Fruit fly (Drosophila melanogaster) whole organism, prepupa: ENCODE measurements around the gene CAH5.
A peak's percentile ranks its signal among the peaks of the same experiment; 100 is the strongest.

ENCODE experiments used
- Blimp-1 ChIP-seq: fragments of 200-800 bp; sonication (Bioruptor generic); optimal IDR thresholded peaks from 3 replicates; lab custom pipeline; 2017; ENCODE audit warnings: missing biosample characterization, missing genetic modification characterization, mild to moderate bottlenecking, moderate library complexity, missing genetic modification reagents
- CG10631 ChIP-seq: fragments of 200-800 bp; sonication (Bioruptor generic); optimal IDR thresholded peaks from 2 replicates; lab custom pipeline; 2016; ENCODE audit warnings: missing biosample characterization, missing genetic modification characterization
- CG10669 ChIP-seq: fragments of 200-800 bp; sonication (Bioruptor generic); optimal IDR thresholded peaks from 3 replicates; lab custom pipeline; 2018; ENCODE audit warnings: missing biosample characterization, mild to moderate bottlenecking, missing genetic modification characterization, moderate library complexity
- CG11294 ChIP-seq: fragments of 200-800 bp; sonication (Bioruptor generic); IDR thresholded peaks from 2 replicates; pipeline ENCODE4 v1.3.6; 2022; ENCODE audit warnings: missing biosample characterization, missing genetic modification characterization
- CG11762 ChIP-seq: fragments of 200-800 bp; sonication (Bioruptor generic); optimal IDR thresholded peaks from 3 replicates; lab custom pipeline; 2016; ENCODE audit warnings: missing biosample characterization, missing genetic modification characterization; ENCODE audit not compliant: insufficient read depth
- CG11902 ChIP-seq: fragments of 200-800 bp; sonication (Bioruptor generic); optimal IDR thresholded peaks from 3 replicates; lab custom pipeline; 2016; ENCODE audit warnings: missing biosample characterization, missing genetic modification characterization
- CG15336 ChIP-seq: fragments of 200-800 bp; sonication (Bioruptor generic); IDR thresholded peaks from 2 replicates; pipeline ENCODE4 v1.3.6; 2022; ENCODE audit warnings: missing biosample characterization, missing genetic modification characterization
- CG16779 ChIP-seq: fragments of 200-800 bp; sonication (Bioruptor generic); optimal IDR thresholded peaks from 3 replicates; lab custom pipeline; 2017; ENCODE audit warnings: missing biosample characterization, mild to moderate bottlenecking, missing genetic modification characterization
- CG3032 ChIP-seq: fragments of 200-800 bp; optimal IDR thresholded peaks from 2 replicates; lab custom pipeline; 2019; ENCODE audit warnings: missing biosample characterization, mild to moderate bottlenecking, missing genetic modification characterization, moderate library complexity
- CG31627 ChIP-seq: fragments of 200-800 bp; sonication (Bioruptor generic); optimal IDR thresholded peaks from 3 replicates; lab custom pipeline; 2016; ENCODE audit warnings: missing biosample characterization, missing genetic modification characterization
- CG32006 ChIP-seq: fragments of 200-800 bp; sonication (Bioruptor generic); optimal IDR thresholded peaks from 3 replicates; lab custom pipeline; 2017; ENCODE audit warnings: missing biosample characterization, mild to moderate bottlenecking, missing genetic modification characterization
- CG34406 ChIP-seq: fragments of 200-800 bp; sonication (Bioruptor generic); optimal IDR thresholded peaks from 3 replicates; lab custom pipeline; 2016; ENCODE audit warnings: missing biosample characterization, missing genetic modification characterization
- CG3919 ChIP-seq: fragments of 200-800 bp; sonication (Bioruptor generic); optimal IDR thresholded peaks from 3 replicates; lab custom pipeline; 2016; ENCODE audit warnings: missing biosample characterization, missing genetic modification characterization
- CG4318 ChIP-seq: fragments of 200-800 bp; sonication (Bioruptor generic); optimal IDR thresholded peaks from 3 replicates; lab custom pipeline; 2017; ENCODE audit warnings: missing biosample characterization, mild to moderate bottlenecking, missing genetic modification characterization
- CG6163 ChIP-seq: fragments of 200-800 bp; sonication (Bioruptor generic); IDR thresholded peaks from 3 replicates; pipeline ENCODE4 v1.3.6; 2022; ENCODE audit warnings: missing biosample characterization, missing genetic modification characterization
- CG6276 ChIP-seq: fragments of 200-800 bp; sonication (Bioruptor generic); optimal IDR thresholded peaks from 2 replicates; lab custom pipeline; 2017; ENCODE audit warnings: missing biosample characterization, mild to moderate bottlenecking, missing genetic modification characterization
- CG6792 ChIP-seq: fragments of 200-800 bp; sonication (Bioruptor generic); optimal IDR thresholded peaks from 3 replicates; lab custom pipeline; 2016; ENCODE audit warnings: missing biosample characterization, missing genetic modification characterization
- CG6854 ChIP-seq: fragments of 200-800 bp; sonication (Bioruptor generic); optimal IDR thresholded peaks from 2 replicates; lab custom pipeline; 2017; ENCODE audit warnings: missing biosample characterization, mild to moderate bottlenecking, missing genetic modification characterization
- CG8119 ChIP-seq: fragments of 200-800 bp; sonication (Bioruptor generic); IDR thresholded peaks from 3 replicates; pipeline ENCODE4 v1.3.6; 2022; ENCODE audit warnings: missing biosample characterization, missing genetic modification characterization
- CG8632 ChIP-seq: fragments of 200-800 bp; sonication (Bioruptor generic); optimal IDR thresholded peaks from 3 replicates; lab custom pipeline; 2016; ENCODE audit warnings: missing biosample characterization, missing genetic modification characterization
- Eip78C ChIP-seq: fragments of 200-800 bp; sonication (Bioruptor generic); peaks from one replicate; lab custom pipeline; 2016; ENCODE audit warnings: missing biosample characterization, missing genetic modification characterization
- Eip93F ChIP-seq: fragments of 200-800 bp; sonication (Bioruptor generic); optimal IDR thresholded peaks from 2 replicates; lab custom pipeline; 2016; ENCODE audit warnings: missing biosample characterization, mild to moderate bottlenecking, missing genetic modification characterization
- Ets21C ChIP-seq: fragments of 200-800 bp; sonication (Bioruptor generic); optimal IDR thresholded peaks from 3 replicates; lab custom pipeline; 2016; ENCODE audit warnings: missing biosample characterization, missing genetic modification characterization
- Ets96B ChIP-seq: fragments of 200-800 bp; optimal IDR thresholded peaks from 2 replicates; lab custom pipeline; 2019; ENCODE audit warnings: missing biosample characterization, mild to moderate bottlenecking, missing genetic modification characterization, moderate library complexity
- Gug ChIP-seq: fragments of 200-800 bp; sonication (Bioruptor generic); IDR thresholded peaks from 2 replicates; pipeline ENCODE4 v1.3.6; 2022; ENCODE audit warnings: missing biosample characterization, missing genetic modification characterization
- Hr4 ChIP-seq: fragments of 200-800 bp; sonication (Bioruptor generic); optimal IDR thresholded peaks from 3 replicates; lab custom pipeline; 2016; ENCODE audit warnings: missing biosample characterization, missing genetic modification characterization
- Lpt ChIP-seq: fragments of 200-800 bp; sonication (Bioruptor generic); optimal IDR thresholded peaks from 3 replicates; lab custom pipeline; 2016; ENCODE audit warnings: missing biosample characterization, missing genetic modification characterization
- Met ChIP-seq: fragments of 200-800 bp; sonication (Bioruptor generic); optimal IDR thresholded peaks from 3 replicates; lab custom pipeline; 2016; ENCODE audit warnings: missing biosample characterization, missing genetic modification characterization
- OdsH ChIP-seq: fragments of 200-800 bp; sonication (Bioruptor generic); optimal IDR thresholded peaks from 3 replicates; lab custom pipeline; 2016; ENCODE audit warnings: missing biosample characterization, missing genetic modification characterization
- Smox ChIP-seq: fragments of 200-800 bp; sonication (Bioruptor generic); optimal IDR thresholded peaks from 3 replicates; lab custom pipeline; 2016; ENCODE audit warnings: missing biosample characterization, missing genetic modification characterization
- Sox102F ChIP-seq: fragments of 200-800 bp; sonication (Bioruptor generic); optimal IDR thresholded peaks from 2 replicates; lab custom pipeline; 2016; ENCODE audit warnings: missing biosample characterization, mild to moderate bottlenecking, missing genetic modification characterization
- Sox14 ChIP-seq: fragments of 200-800 bp; sonication (Bioruptor generic); optimal IDR thresholded peaks from 3 replicates; lab custom pipeline; 2016; ENCODE audit warnings: missing biosample characterization, missing genetic modification characterization
- Sox15 ChIP-seq: fragments of 200-800 bp; sonication (Bioruptor generic); optimal IDR thresholded peaks from 3 replicates; lab custom pipeline; 2016; ENCODE audit warnings: missing biosample characterization, missing genetic modification characterization
- achi ChIP-seq: fragments of 200-800 bp; sonication (Bioruptor generic); optimal IDR thresholded peaks from 3 replicates; lab custom pipeline; 2016; ENCODE audit warnings: missing biosample characterization, missing genetic modification characterization
- acj6 ChIP-seq: fragments of 200-800 bp; sonication (Bioruptor generic); optimal IDR thresholded peaks from 3 replicates; lab custom pipeline; 2016; ENCODE audit warnings: missing biosample characterization, missing genetic modification characterization
- cyc ChIP-seq: fragments of 200-800 bp; sonication (Bioruptor generic); optimal IDR thresholded peaks from 3 replicates; lab custom pipeline; 2016; ENCODE audit warnings: missing biosample characterization, missing genetic modification characterization
- dac ChIP-seq: fragments of 200-800 bp; sonication (Bioruptor generic); optimal IDR thresholded peaks from 2 replicates; lab custom pipeline; 2017; ENCODE audit warnings: missing biosample characterization, mild to moderate bottlenecking, missing genetic modification characterization
- dsx ChIP-seq: fragments of 200-800 bp; optimal IDR thresholded peaks from 3 replicates; lab custom pipeline; 2019; ENCODE audit warnings: missing biosample characterization, mild to moderate bottlenecking, missing genetic modification characterization, moderate library complexity; ENCODE audit not compliant: poor library complexity, severe bottlenecking
- eg ChIP-seq: fragments of 200-800 bp; sonication (Bioruptor generic); IDR thresholded peaks from 3 replicates; pipeline ENCODE4 v1.3.6; 2022; ENCODE audit warnings: missing biosample characterization, missing genetic modification characterization
- esn ChIP-seq: fragments of 200-800 bp; sonication (Bioruptor generic); optimal IDR thresholded peaks from 2 replicates; lab custom pipeline; 2016; ENCODE audit warnings: missing biosample characterization, mild to moderate bottlenecking, missing genetic modification characterization, moderate library complexity
- fd59A ChIP-seq: fragments of 200-800 bp; sonication (Bioruptor generic); optimal IDR thresholded peaks from 2 replicates; lab custom pipeline; 2017; ENCODE audit warnings: missing biosample characterization, mild to moderate bottlenecking, missing genetic modification characterization, missing genetic modification reagents
- fd85E ChIP-seq: fragments of 200-800 bp; sonication (Bioruptor generic); optimal IDR thresholded peaks from 3 replicates; lab custom pipeline; 2016; ENCODE audit warnings: missing biosample characterization, missing genetic modification characterization
- fkh ChIP-seq: fragments of 200-800 bp; sonication (Bioruptor generic); optimal IDR thresholded peaks from 3 replicates; lab custom pipeline; 2017; ENCODE audit warnings: missing biosample characterization, mild to moderate bottlenecking, missing genetic modification characterization, moderate library complexity
- lz ChIP-seq: fragments of 200-800 bp; sonication (Bioruptor generic); optimal IDR thresholded peaks from 3 replicates; lab custom pipeline; 2016; ENCODE audit warnings: missing biosample characterization, missing genetic modification characterization
- net ChIP-seq: fragments of 200-800 bp; sonication (Bioruptor generic); optimal IDR thresholded peaks from 3 replicates; lab custom pipeline; 2016; ENCODE audit warnings: missing biosample characterization, missing genetic modification characterization
- salr ChIP-seq, 2 experiments: fragments of 200-800 bp; sonication (Bioruptor generic); optimal IDR thresholded peaks; 3 replicates each; lab custom pipeline; 2016 to 2018; ENCODE audit warnings: missing biosample characterization in 2 of 2, missing genetic modification characterization in 2 of 2, mild to moderate bottlenecking in 1 of 2
- spab ChIP-seq: fragments of 200-800 bp; sonication (Bioruptor generic); optimal IDR thresholded peaks from 2 replicates; lab custom pipeline; 2017; ENCODE audit warnings: missing biosample characterization, mild to moderate bottlenecking, missing genetic modification characterization, missing genetic modification reagents
- ss ChIP-seq, 2 experiments: fragments of 200-800 bp; sonication (Bioruptor generic); optimal IDR thresholded peaks; 2 replicates in 1 of 2; 3 replicates in 1 of 2; lab custom pipeline; 2017 to 2018; ENCODE audit warnings: mild to moderate bottlenecking in 2 of 2, missing biosample characterization in 2 of 2, missing genetic modification characterization in 2 of 2, moderate library complexity in 1 of 2
- svp ChIP-seq: fragments of 200-800 bp; sonication (Bioruptor generic); peaks from one replicate; lab custom pipeline; 2016; ENCODE audit warnings: missing biosample characterization, missing genetic modification characterization
- topi ChIP-seq: fragments of 200-800 bp; sonication (Bioruptor generic); optimal IDR thresholded peaks from 3 replicates; lab custom pipeline; 2016; ENCODE audit warnings: missing biosample characterization, missing genetic modification characterization
- vri ChIP-seq: fragments of 200-800 bp; sonication (Bioruptor generic); optimal IDR thresholded peaks from 3 replicates; lab custom pipeline; 2016; ENCODE audit warnings: missing biosample characterization, mild to moderate bottlenecking, missing genetic modification characterization

The CAH5 gene

dm6 chr3R:31225043-31225681, 37.2 kb upstream of the CAH5 start:
- TF ChIP-seq CG32006 (GFP tag; lab: Kevin White, UChicago): no peak
- peak; percentile 39 for TF ChIP-seq CG6854 (GFP tag; lab: Kevin White, UChicago)
- TF ChIP-seq CG8119 (GFP tag; lab: Robert Waterston, UW): peak; percentile 67; the same call in 2 of the 3 replicates
- TF ChIP-seq CG15336: peak; percentile 70
- no peak for TF ChIP-seq dac
- peak; percentile 89 for TF ChIP-seq Eip78C
- no peak for TF ChIP-seq Ets96B (tag; lab: Kevin White, UChicago)
- peak; percentile 28 for TF ChIP-seq CG11902
- TF ChIP-seq Ets21C (GFP tag; lab: Kevin White, UChicago): peak; percentile 58
- TF ChIP-seq CG3032 (tag; lab: Kevin White, UChicago): no peak
- TF ChIP-seq CG3919: no peak
- TF ChIP-seq fkh (GFP tag; lab: Kevin White, UChicago): no peak
- peak; percentile 55 for TF ChIP-seq acj6 (GFP tag; lab: Kevin White, UChicago)
- TF ChIP-seq Met (GFP tag; lab: Kevin White, UChicago): peak; percentile 85
- peak; percentile 50 for TF ChIP-seq Sox15 (GFP tag; lab: Kevin White, UChicago)
- peak; percentile 94 for TF ChIP-seq vri
- no peak for TF ChIP-seq ss (GFP tag; optimal IDR thresholded peaks at IDR 0.05; lab: Kevin White, UChicago)
- TF ChIP-seq esn: peak; percentile 83
- peak; percentile 44 for TF ChIP-seq CG11762 (GFP tag; lab: Kevin White, UChicago)
- no peak for TF ChIP-seq net (GFP tag; lab: Kevin White, UChicago)
- no peak for TF ChIP-seq CG10669
- TF ChIP-seq OdsH: no peak
- peak; percentile 77 for TF ChIP-seq Smox (GFP tag; lab: Kevin White, UChicago)
- TF ChIP-seq fd59A: peak; percentile 8
- peak; percentile 25 for TF ChIP-seq CG10631 (GFP tag; lab: Kevin White, UChicago)
- TF ChIP-seq CG34406 (GFP tag; lab: Kevin White, UChicago): peak; percentile 84
- no peak for TF ChIP-seq Sox14
- TF ChIP-seq topi (GFP tag; lab: Kevin White, UChicago): peak; percentile 72
- TF ChIP-seq dsx (GFP tag; lab: Kevin White, UChicago): no peak
- peak; percentile 73 for TF ChIP-seq CG31627
- peak; percentile 59 for TF ChIP-seq cyc (GFP tag; lab: Kevin White, UChicago)
- no peak for TF ChIP-seq spab (GFP tag; lab: Kevin White, UChicago)
- peak; percentile 73; the same call in 2 of the 3 replicates for TF ChIP-seq eg (GFP tag; lab: Robert Waterston, UW)
- TF ChIP-seq Eip93F (GFP tag; lab: Kevin White, UChicago): peak; percentile 68
- no peak for TF ChIP-seq salr (GFP tag; optimal IDR thresholded peaks at IDR 0.05; lab: Kevin White, UChicago)
- TF ChIP-seq CG16779: no peak
- TF ChIP-seq Hr4 (GFP tag; lab: Kevin White, UChicago): peak; percentile 45
- TF ChIP-seq CG6163 (GFP tag; lab: Robert Waterston, UW): peak; percentile 69; the same call in 2 of the 3 replicates
- no peak for TF ChIP-seq CG6276
- no peak; the same call in 1 of the 2 replicates for TF ChIP-seq CG11294 (GFP tag; lab: Robert Waterston, UW)
- TF ChIP-seq CG8632 (GFP tag; lab: Kevin White, UChicago): peak; percentile 67
- TF ChIP-seq lz: peak; percentile 80
- TF ChIP-seq svp (GFP tag; lab: Kevin White, UChicago): peak; percentile 91
- TF ChIP-seq CG4318: no peak
- TF ChIP-seq fd85E (GFP tag; lab: Kevin White, UChicago): peak; percentile 7
- TF ChIP-seq CG6792 (GFP tag; lab: Kevin White, UChicago): peak; percentile 81
- 0 out of 2 replicates have a peak, but pooled peaks have one; percentile 25 for TF ChIP-seq Gug (GFP tag; lab: Robert Waterston, UW)
- TF ChIP-seq Sox102F (GFP tag; lab: Kevin White, UChicago): peak; percentile 86
- peak; percentile 24 for TF ChIP-seq Blimp-1
- peak; percentile 40 for TF ChIP-seq Lpt
- no peak for TF ChIP-seq achi (GFP tag; lab: Kevin White, UChicago)
